Worm (Caenorhabditis elegans): ENCODE data around the gene mksr-1.

The mksr-1 gene

ce11 chrX:1072152-1072551, 3.2 kb upstream of the mksr-1 start, which contains the start of gene lim-6:
Gene lim-6 (plus strand): TSS chrX:1072452.
- TF ChIP-seq unc-62 (GFP tag; optimal IDR thresholded peaks at IDR 0.05): no peak

DNA sequence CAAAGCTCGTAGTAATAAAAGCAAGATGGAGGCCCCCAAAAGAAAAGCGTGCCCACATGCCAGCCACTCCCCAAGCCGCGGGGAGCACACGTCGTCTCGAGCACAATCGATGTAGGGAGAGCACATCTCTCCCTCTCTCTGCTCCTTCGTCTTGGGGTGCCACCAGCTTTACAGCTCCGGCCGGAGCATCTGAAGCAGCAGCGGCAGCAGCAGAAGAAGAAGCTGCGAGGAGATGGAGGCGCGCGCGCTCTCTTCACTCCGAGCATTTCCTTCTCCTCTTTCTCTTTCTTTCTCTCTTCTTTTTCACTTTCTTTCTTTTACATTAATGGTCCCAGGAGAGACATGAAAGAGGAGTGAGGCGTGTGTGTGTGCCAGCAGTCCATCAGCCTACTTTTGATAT, 4.9 kb downstream of the mksr-1 start:
- TF ChIP-seq unc-62 (GFP tag; optimal IDR thresholded peaks at IDR 0.05): no peak

ce11 chrX:1062403-1063073, 6.4 kb downstream of the mksr-1 start, which contains the start of gene unc-1:
Gene unc-1 (minus strand): TSS chrX:1062453.
- TF ChIP-seq unc-62 (GFP tag; optimal IDR thresholded peaks at IDR 0.05): no peak

DNA sequence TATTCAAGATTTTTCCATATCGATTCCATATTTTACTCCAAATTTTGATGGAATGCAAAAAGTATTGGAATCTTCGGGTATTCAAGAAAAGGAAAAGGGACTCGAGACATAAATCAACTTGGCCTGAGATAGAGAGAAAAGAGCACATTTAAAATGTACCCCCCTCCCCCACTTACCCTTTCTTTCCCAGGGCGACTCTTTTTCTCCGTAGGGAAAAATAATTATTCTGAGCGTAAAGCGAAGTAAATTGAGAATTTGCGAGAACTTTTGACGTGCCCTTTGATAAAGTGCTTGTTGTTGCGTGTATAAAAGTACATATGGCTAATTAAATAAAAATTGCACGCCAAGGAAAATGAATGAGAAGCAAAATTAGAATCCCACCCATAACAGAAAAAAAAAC, 8.2 kb downstream of the mksr-1 start:
- TF ChIP-seq unc-62 (GFP tag; optimal IDR thresholded peaks at IDR 0.05): no peak

- no peak for TF ChIP-seq unc-62 (GFP tag; optimal IDR thresholded peaks at IDR 0.05)
Measured at ce11 chrX:1057821-1058377, 11.0 kb downstream of the mksr-1 start.

DNA sequence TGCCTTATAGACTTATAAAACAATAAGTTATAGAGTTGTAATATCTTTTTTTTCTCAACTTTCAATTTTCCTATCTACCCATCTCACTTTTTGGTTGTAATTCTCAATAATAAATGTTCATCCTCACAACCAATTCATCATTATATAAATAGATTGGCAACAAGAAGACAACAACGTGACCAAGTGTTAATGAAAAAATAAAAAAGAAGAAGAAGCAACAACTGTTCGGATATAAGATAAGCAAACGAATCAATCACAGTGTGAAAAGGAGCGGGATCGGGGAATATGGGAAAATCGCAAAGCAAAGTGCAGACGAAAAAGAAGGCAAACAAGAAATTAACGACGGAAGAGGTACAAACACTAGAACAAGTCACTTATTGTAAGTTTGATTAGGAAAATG, 15.0 kb downstream of the mksr-1 start, which contains the start of gene ncs-3:
Gene ncs-3, plus strand, starts transcription at position 153 of the 400 bp plus-strand sequence.
- no peak for TF ChIP-seq unc-62 (GFP tag; optimal IDR thresholded peaks at IDR 0.05)

DNA sequence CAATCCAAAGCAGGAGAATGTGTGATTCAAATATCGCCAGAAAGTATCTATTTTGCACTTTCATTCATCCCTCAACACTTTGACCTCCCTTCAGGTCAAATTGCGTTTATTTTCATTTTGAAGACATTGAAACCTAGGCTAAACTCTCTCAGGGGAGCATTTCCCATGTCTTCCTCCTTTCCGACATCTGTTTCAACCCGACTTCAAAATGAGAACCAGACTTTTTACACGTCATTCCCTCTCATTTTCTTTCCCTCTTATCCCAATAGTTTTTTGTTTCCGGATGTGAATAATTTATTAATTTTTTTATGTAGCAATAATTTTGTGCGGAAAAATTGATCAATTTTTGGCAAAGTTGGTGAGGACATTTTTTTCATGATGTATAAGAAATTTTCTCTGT, 16.0 kb downstream of the mksr-1 start:
- no peak for TF ChIP-seq unc-62 (GFP tag; optimal IDR thresholded peaks at IDR 0.05)

DNA sequence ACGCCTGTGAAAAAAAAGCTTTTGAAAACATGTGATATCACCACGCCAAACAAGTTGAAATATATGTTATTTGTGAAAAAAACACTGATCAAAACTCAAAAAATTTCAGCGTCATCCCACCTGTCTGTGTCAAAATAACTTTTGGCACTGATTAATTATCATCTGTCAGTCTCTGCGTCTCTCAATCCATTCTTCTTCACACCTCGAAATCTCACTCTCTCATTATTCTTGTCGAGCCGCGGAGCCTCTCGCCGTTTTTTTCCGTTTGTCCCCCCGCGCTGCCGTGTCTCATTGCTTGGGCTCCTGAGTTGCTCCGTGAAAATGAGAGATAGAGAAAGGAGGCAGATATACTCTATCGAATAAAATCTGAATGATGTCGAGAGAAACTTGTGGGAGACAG, 17.9 kb downstream of the mksr-1 start:
- TF ChIP-seq unc-62 (GFP tag; optimal IDR thresholded peaks at IDR 0.05): no peak

- TF ChIP-seq unc-62 (GFP tag; optimal IDR thresholded peaks at IDR 0.05): no peak
Measured at ce11 chrX:1046156-1046831, 22.6 kb downstream of the mksr-1 start, which contains the start of gene vpat-1. Gene vpat-1 (minus strand): TSS chrX:1046206.

DNA sequence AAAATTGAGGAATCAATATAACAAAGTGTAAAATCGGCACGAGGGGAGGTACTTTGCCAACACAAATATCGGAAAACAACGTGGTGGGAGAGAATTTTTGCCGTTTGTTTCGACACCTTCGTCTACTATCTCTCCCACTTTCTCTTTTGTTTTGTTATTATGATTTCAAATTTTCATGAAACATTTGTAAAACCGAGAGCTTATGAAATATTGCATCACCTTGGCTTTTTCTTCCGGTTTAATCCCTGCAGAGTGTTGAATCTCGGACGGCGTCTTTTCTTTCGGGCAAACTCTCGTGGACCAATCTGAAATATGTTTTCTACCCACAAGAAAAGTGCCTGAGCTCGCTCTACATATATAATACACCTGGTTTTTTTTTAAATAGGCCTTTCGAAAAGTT, 24.6 kb downstream of the mksr-1 start:
- TF ChIP-seq unc-62 (GFP tag; optimal IDR thresholded peaks at IDR 0.05): no peak

DNA sequence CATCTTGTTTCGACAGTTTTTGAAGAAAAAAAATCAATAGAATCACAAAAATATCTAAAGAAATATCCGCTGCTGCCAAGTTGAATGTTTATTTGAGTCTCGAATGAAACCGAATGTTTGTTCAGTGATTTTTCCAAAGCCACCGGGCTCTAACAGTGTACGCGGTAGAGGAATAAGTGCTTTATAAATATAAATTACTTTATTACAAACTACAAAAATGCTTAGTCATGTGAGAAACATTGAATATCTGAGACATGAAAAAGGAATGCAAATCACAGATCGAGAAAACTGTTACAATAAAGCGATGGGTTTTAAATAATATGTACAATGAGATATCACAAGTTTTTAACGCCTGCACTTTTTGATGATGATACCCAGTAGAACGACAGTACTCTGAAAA, 30.6 kb downstream of the mksr-1 start, which contains the start of gene F55A4.7:
Gene F55A4.7, minus strand, starts transcription at position 101 of the 400 bp plus-strand sequence.
- TF ChIP-seq unc-62 (GFP tag; optimal IDR thresholded peaks at IDR 0.05): no peak

- no peak for TF ChIP-seq unc-62 (GFP tag; optimal IDR thresholded peaks at IDR 0.05)
Measured at ce11 chrX:1035039-1035598, 33.8 kb downstream of the mksr-1 start, which contains the start of the genes stau-1 and sec-22. Gene stau-1 (minus strand): TSS chrX:1035286. Gene sec-22 (plus strand): TSS chrX:1035548.

DNA sequence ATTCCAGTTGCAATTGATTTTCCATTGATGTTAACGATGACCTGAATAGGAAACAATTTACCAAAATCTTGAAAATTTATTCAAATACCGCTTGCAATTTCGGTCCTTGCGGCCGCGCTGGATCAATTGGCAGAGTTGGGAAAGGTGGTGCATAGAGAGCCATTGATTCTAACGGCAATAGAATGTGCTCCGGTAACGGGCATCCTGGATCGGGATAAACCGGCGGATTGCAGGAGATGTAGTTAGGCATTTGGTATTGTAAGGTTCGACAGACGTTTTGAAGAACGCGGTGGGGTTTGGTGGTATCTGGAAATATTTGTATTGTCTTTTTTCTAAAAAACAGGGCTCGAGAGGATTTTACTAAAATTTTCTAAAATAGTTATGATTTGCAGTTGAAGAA, 38.1 kb downstream of the mksr-1 start:
- TF ChIP-seq unc-62 (GFP tag; optimal IDR thresholded peaks at IDR 0.05): no peak

DNA sequence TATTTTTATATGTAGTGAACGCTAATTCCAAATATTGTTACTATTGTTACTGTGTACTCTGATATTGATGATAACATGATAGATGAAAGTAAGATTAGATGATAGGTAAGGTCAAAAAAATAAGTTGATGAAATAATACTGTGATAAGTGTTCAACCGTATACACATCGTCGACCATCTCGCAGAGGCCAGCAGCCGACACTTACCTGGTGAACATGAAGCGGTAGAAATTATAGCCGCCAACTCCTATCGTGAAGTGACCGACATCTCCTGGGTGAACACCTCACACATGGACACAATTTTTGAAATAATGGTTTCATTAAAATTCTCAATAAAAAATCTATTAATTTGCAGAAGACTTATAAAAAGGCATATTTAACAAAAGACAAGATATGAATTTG, 41.6 kb downstream of the mksr-1 start:
- no peak for TF ChIP-seq unc-62 (GFP tag; optimal IDR thresholded peaks at IDR 0.05)

DNA sequence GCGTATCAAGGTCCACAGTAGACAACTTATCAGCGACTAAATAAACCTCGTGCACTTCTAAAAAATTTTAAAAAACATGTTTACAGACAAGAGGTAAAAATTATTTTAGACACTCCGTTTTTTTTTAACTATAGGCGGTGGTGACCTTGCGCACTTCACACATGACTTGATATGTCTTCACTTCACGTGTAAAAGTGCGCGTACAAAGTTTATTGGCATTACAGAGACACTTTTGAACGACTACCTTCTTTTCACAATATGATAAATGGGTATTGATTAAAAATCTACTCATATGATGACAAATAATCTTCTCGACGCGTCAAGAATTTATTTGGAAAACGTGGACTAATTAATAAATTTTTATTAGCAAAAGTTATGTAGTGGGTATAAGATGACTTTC, 42.2 kb downstream of the mksr-1 start:
- no peak for TF ChIP-seq unc-62 (GFP tag; optimal IDR thresholded peaks at IDR 0.05)

DNA sequence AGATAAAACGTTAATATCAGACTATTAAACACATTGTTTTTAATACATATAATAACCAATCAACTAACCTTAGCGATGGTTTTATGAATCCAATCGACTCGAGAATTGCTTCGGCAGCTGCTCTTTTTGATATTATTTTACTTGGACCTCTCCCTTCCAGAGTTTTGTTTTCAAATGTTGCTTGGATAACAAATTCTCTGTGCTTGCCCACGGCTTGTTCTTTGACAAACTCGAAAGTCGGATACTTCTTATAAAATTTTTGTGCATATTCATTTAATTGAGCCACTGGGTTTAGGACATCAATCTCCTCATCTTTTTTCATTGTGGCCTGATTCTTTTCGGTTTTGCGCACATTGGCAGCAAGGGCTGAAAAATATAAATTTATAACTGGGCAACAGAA, 43.9 kb downstream of the mksr-1 start, which contains the start of gene F55A4.3:
Gene F55A4.3, minus strand, starts transcription at position 101 of the 400 bp plus-strand sequence.
- no peak for TF ChIP-seq unc-62 (GFP tag; optimal IDR thresholded peaks at IDR 0.05)

Measured in whole organism, dauer.